Worm (Caenorhabditis elegans) whole organism, L1 larva: ENCODE measurements around the gene srx-56.
A peak's percentile ranks its signal among the peaks of the same experiment; 100 is the strongest.

Experiments
- C04F5.9 ChIP-seq: sonication (generic microtip); optimal IDR thresholded peaks from 2 replicates; lab custom pipeline; 2016; ENCODE audit warnings: missing genetic modification characterization, missing compliant biosample characterization
- C34B4.2 ChIP-seq: sonication (generic microtip); optimal IDR thresholded peaks from 2 replicates; lab custom pipeline; 2017; ENCODE audit warnings: mild to moderate bottlenecking, missing genetic modification characterization, missing compliant biosample characterization
- F16B12.6 ChIP-seq: fragments of 150-350 bp; optimal IDR thresholded peaks from 2 replicates; lab custom pipeline; 2014; ENCODE audit warnings: missing biosample characterization, missing genetic modification characterization
- aha-1 ChIP-seq: fragments of 150-350 bp; optimal IDR thresholded peaks from 2 replicates; lab custom pipeline; 2014; ENCODE audit warnings: missing biosample characterization, missing genetic modification characterization
- ama-1 ChIP-seq: fragments of 150-350 bp; optimal IDR thresholded peaks from 2 replicates; lab custom pipeline; 2014
- ceh-88 ChIP-seq: fragments of 200-800 bp; sonication (Bioruptor generic); IDR thresholded peaks from 2 replicates; pipeline ENCODE4 v1.3.6; 2022; ENCODE audit warnings: missing genetic modification characterization, missing compliant biosample characterization
- ceh-90 ChIP-seq: sonication (generic microtip); optimal IDR thresholded peaks from 2 replicates; lab custom pipeline; 2016; ENCODE audit warnings: missing genetic modification characterization, missing compliant biosample characterization
- dsc-1 ChIP-seq: sonication (generic microtip); optimal IDR thresholded peaks from 2 replicates; lab custom pipeline; 2016; ENCODE audit warnings: mild to moderate bottlenecking, missing genetic modification characterization, missing compliant biosample characterization
- efl-1 ChIP-seq, 4 experiments: fragments of 150-350 bp; optimal IDR thresholded peaks in 3 of 4; peaks in 1 of 4; 1 replicate in 1 of 4; 2 replicates in 3 of 4; lab custom pipeline; 2014; ENCODE audit warnings: missing biosample characterization in 2 of 4, missing genetic modification characterization in 2 of 4, missing genetic modification reagents in 2 of 4
- elt-3 ChIP-seq, 6 experiments: fragments of 150-350 bp in 1 of 6; sonication (generic microtip); optimal IDR thresholded peaks; 2 replicates each; lab custom pipeline; 2017 to 2018; ENCODE audit warnings: missing biosample characterization in 6 of 6, missing genetic modification characterization in 6 of 6, inconsistent platforms in 1 of 6
- ets-5 ChIP-seq: fragments of 200-800 bp; sonication (Bioruptor generic); IDR thresholded peaks from 2 replicates; pipeline ENCODE4 v1.3.6; 2022; ENCODE audit warnings: missing genetic modification characterization, missing compliant biosample characterization
- fkh-4 ChIP-seq: sonication (generic microtip); optimal IDR thresholded peaks from 2 replicates; lab custom pipeline; 2016; ENCODE audit warnings: missing compliant biosample characterization, missing genetic modification characterization, borderline replicate concordance
- fkh-8 ChIP-seq: sonication (generic microtip); optimal IDR thresholded peaks from 2 replicates; lab custom pipeline; 2016; ENCODE audit warnings: mild to moderate bottlenecking, missing genetic modification characterization, missing compliant biosample characterization
- fos-1 ChIP-seq: fragments of 150-350 bp; optimal IDR thresholded peaks from 2 replicates; lab custom pipeline; 2014; ENCODE audit warnings: missing biosample characterization, missing genetic modification characterization
- hpl-2 ChIP-seq: fragments of 150-350 bp; optimal IDR thresholded peaks from 2 replicates; lab custom pipeline; 2014; ENCODE audit warnings: missing biosample characterization, missing genetic modification reagents, missing genetic modification characterization
- irx-1 ChIP-seq: sonication (generic microtip); optimal IDR thresholded peaks from 2 replicates; lab custom pipeline; 2016; ENCODE audit warnings: missing genetic modification characterization, missing compliant biosample characterization
- isw-1 ChIP-seq: fragments of 200-800 bp; sonication (Bioruptor generic); IDR thresholded peaks from 2 replicates; pipeline ENCODE4 v1.3.6; 2022; ENCODE audit warnings: missing genetic modification characterization, missing compliant biosample characterization
- jun-1 ChIP-seq: fragments of 150-350 bp; optimal IDR thresholded peaks from 2 replicates; lab custom pipeline; 2014; ENCODE audit warnings: missing biosample characterization, missing genetic modification reagents, missing genetic modification characterization
- lin-13 ChIP-seq: fragments of 150-350 bp; optimal IDR thresholded peaks from 2 replicates; lab custom pipeline; 2014; ENCODE audit warnings: missing biosample characterization, missing genetic modification reagents, missing genetic modification characterization
- lin-15B ChIP-seq: fragments of 150-350 bp; sonication (generic microtip); optimal IDR thresholded peaks from 3 replicates; lab custom pipeline; 2014; ENCODE audit warnings: missing biosample characterization, missing genetic modification characterization
- lin-39 ChIP-seq: fragments of 150-350 bp; optimal IDR thresholded peaks from 2 replicates; lab custom pipeline; 2014; ENCODE audit warnings: missing biosample characterization, missing genetic modification reagents, missing genetic modification characterization
- lir-3 ChIP-seq: sonication (generic microtip); optimal IDR thresholded peaks from 2 replicates; lab custom pipeline; 2016; ENCODE audit warnings: mild to moderate bottlenecking, missing genetic modification characterization, moderate library complexity, missing compliant biosample characterization; ENCODE audit not compliant: poor library complexity
- lsy-2 ChIP-seq, 2 experiments: fragments of 150-350 bp; optimal IDR thresholded peaks; 2 replicates each; lab custom pipeline; 2014; ENCODE audit warnings: missing biosample characterization in 2 of 2, missing genetic modification characterization in 2 of 2
- mab-9 ChIP-seq: fragments of 200-800 bp; sonication (Bioruptor generic); IDR thresholded peaks from 2 replicates; pipeline ENCODE4 v1.3.6; 2022; ENCODE audit warnings: missing genetic modification reagents, missing genetic modification characterization, missing compliant biosample characterization
- mef-2 ChIP-seq: fragments of 150-350 bp; optimal IDR thresholded peaks from 2 replicates; lab custom pipeline; 2014; ENCODE audit warnings: missing biosample characterization, missing genetic modification characterization
- nhr-11 ChIP-seq: fragments of 150-350 bp; optimal IDR thresholded peaks from 2 replicates; lab custom pipeline; 2014; ENCODE audit warnings: missing biosample characterization, missing genetic modification characterization
- nhr-19 ChIP-seq: fragments of 200-800 bp; sonication (Bioruptor generic); conservative IDR thresholded peaks from 2 replicates; pipeline ENCODE4 v1.3.6; 2022; ENCODE audit warnings: missing genetic modification characterization, missing compliant biosample characterization
- nhr-20 ChIP-seq: sonication (generic microtip); optimal IDR thresholded peaks from 2 replicates; lab custom pipeline; 2016; ENCODE audit warnings: mild to moderate bottlenecking, missing genetic modification characterization, missing compliant biosample characterization
- nhr-237 ChIP-seq: fragments of 150-350 bp; optimal IDR thresholded peaks from 2 replicates; lab custom pipeline; 2014; ENCODE audit warnings: missing biosample characterization, missing genetic modification characterization
- nhr-84 ChIP-seq: sonication (generic microtip); optimal IDR thresholded peaks from 2 replicates; lab custom pipeline; 2017; ENCODE audit warnings: missing biosample characterization, missing genetic modification characterization
- pqm-1 ChIP-seq: sonication (generic microtip); optimal IDR thresholded peaks from 3 replicates; lab custom pipeline; 2017; ENCODE audit warnings: missing biosample characterization, missing genetic modification characterization
- rnt-1 ChIP-seq: sonication (generic microtip); optimal IDR thresholded peaks from 2 replicates; lab custom pipeline; 2016; ENCODE audit warnings: mild to moderate bottlenecking, missing genetic modification characterization, moderate library complexity, missing compliant biosample characterization
- skn-1 ChIP-seq: fragments of 150-350 bp; optimal IDR thresholded peaks from 2 replicates; lab custom pipeline; 2014; ENCODE audit warnings: missing biosample characterization, missing genetic modification characterization
- snpc-4 ChIP-seq: fragments of 150-350 bp; optimal IDR thresholded peaks from 2 replicates; lab custom pipeline; 2014; ENCODE audit warnings: missing biosample characterization, missing genetic modification characterization
- sptf-1 ChIP-seq: fragments of 150-350 bp; optimal IDR thresholded peaks from 2 replicates; lab custom pipeline; 2014; ENCODE audit warnings: missing biosample characterization, missing genetic modification characterization
- tlp-1 ChIP-seq: fragments of 150-350 bp; optimal IDR thresholded peaks from 2 replicates; lab custom pipeline; 2014; ENCODE audit warnings: missing biosample characterization, missing genetic modification characterization
- unc-130 ChIP-seq: fragments of 150-350 bp; optimal IDR thresholded peaks from 2 replicates; lab custom pipeline; 2017; ENCODE audit warnings: missing biosample characterization, missing genetic modification characterization, inconsistent platforms
- unc-30 ChIP-seq: sonication (generic microtip); optimal IDR thresholded peaks from 2 replicates; lab custom pipeline; 2017; ENCODE audit warnings: missing biosample characterization, missing genetic modification characterization
- unc-62 ChIP-seq: fragments of 150-350 bp; optimal IDR thresholded peaks from 2 replicates; lab custom pipeline; 2014; ENCODE audit warnings: missing biosample characterization, missing genetic modification reagents, missing genetic modification characterization
- unc-98 ChIP-seq: fragments of 200-800 bp; sonication (Bioruptor generic); IDR thresholded peaks from 2 replicates; pipeline ENCODE4 v1.3.6; 2022; ENCODE audit warnings: missing genetic modification characterization, missing compliant biosample characterization
- xbp-1 ChIP-seq: sonication (generic microtip); optimal IDR thresholded peaks from 2 replicates; lab custom pipeline; 2016; ENCODE audit warnings: missing genetic modification characterization, missing compliant biosample characterization
- zag-1 ChIP-seq: fragments of 150-350 bp; optimal IDR thresholded peaks from 2 replicates; lab custom pipeline; 2014; ENCODE audit warnings: missing biosample characterization, missing genetic modification characterization
- zip-4 ChIP-seq: fragments of 200-800 bp; sonication (Bioruptor generic); optimal IDR thresholded peaks from 2 replicates; lab custom pipeline; 2018; ENCODE audit warnings: mild to moderate bottlenecking, missing genetic modification characterization, moderate library complexity, missing compliant biosample characterization

srx-56 gene

DNA sequence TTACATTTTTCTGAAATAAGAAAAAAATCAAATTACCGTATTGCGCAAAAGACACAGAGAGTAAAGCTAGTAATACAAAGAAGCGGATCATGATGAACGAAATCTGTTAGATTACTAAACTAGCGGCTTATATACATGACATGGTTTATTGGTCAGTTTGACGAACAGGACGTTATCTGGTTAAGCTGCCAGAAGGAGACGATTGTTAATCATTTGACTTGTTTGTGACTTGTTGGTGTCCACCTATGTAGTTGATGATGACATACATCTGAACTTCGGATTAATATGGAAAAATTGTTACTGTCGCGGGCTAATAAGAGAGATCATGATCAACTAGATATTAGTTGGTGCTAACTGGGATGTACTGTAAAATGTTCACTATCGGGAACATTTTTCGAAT is 25.9 kb downstream of the srx-56 start, which contains the start of gene cnc-9:
Gene cnc-9 (minus strand): TSS at position 101 of the 400 bp plus-strand sequence.
- no peak for TF ChIP-seq irx-1 (tag; lab: Kevin White, UChicago)
- no peak for TF ChIP-seq F16B12.6 (tag; lab: Kevin White, UChicago)
- no peak for TF ChIP-seq lir-3
- TF ChIP-seq zag-1 (tag; lab: Kevin White, UChicago): no peak
- no peak for TF ChIP-seq nhr-20
- no peak for TF ChIP-seq efl-1 (optimal IDR thresholded peaks at IDR 0.05; lab: Kevin White, UChicago)
- peak in 1 of 2 experiments; percentile 4 for TF ChIP-seq efl-1 (GFP tag; optimal IDR thresholded peaks at IDR 0.05 in 1 of 2; lab: Kevin White, UChicago)

DNA sequence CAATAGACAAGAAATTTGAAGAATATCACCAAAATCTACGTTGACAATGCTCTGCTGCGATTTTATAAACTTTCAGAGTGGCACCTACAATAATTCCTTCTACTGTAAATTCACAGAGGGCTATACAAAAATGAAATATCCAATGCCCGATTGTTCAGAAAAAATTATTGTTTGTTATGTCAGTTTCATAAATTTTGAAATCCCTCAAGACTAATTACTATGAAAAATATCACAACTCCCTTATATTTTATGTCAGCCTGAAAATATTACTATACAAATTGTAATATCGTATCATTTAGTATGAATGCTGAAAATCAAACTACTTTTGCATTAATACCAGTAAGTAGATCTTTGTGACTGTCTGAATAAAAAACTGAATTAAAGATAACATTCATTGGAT is 26.4 kb downstream of the srx-56 start, which contains the start of gene srx-60:
Gene srx-60 (plus strand): TSS at position 301 of the 400 bp plus-strand sequence.
- no peak for TF ChIP-seq pqm-1 (tag; lab: Kevin White, UChicago)
- no peak for TF ChIP-seq lin-39 (tag; lab: Kevin White, UChicago)
- no peak for TF ChIP-seq zag-1 (tag; lab: Kevin White, UChicago)
- TF ChIP-seq C04F5.9 (tag; lab: Kevin White, UChicago): no peak
- no peak for TF ChIP-seq fkh-4 (tag; lab: Kevin White, UChicago)
- TF ChIP-seq unc-62: no peak
- no peak for TF ChIP-seq nhr-19 (GFP tag; lab: Robert Waterston, UW)
- no peak for TF ChIP-seq lsy-2 (tag; optimal IDR thresholded peaks at IDR 0.05; lab: Kevin White, UChicago)
- no peak for TF ChIP-seq unc-98 (GFP tag; lab: Robert Waterston, UW)
- no peak for TF ChIP-seq rnt-1 (tag; lab: Kevin White, UChicago)
- no peak for TF ChIP-seq C34B4.2 (tag; lab: Kevin White, UChicago)
- no peak for TF ChIP-seq lin-15B (tag; lab: Kevin White, UChicago)

DNA sequence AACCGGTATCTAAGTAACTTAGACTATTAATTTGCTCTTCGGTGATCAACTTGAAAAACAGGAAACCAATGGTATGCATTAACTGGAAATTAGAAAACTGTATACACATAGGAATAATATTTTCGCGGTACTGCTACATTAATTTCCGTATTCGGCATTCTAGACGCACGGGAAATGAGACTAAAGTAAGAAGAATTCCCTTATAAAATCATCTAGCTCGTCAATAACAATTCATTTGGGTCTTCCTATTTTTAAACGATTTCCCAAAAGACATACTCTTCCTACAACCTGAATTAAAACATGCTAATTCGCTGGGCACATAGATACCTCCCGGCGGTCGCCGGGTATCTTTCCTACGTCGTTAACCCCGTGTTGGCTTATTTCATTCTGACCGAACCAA is 28.2 kb downstream of the srx-56 start, which contains the start of gene srj-13:
Gene srj-13 (plus strand): TSS at position 301 of the 400 bp plus-strand sequence.
- no peak for TF ChIP-seq ama-1 (lab: Kevin White, UChicago)
- no peak for TF ChIP-seq nhr-84 (tag; lab: Kevin White, UChicago)
- no peak for TF ChIP-seq nhr-237 (tag; lab: Kevin White, UChicago)
- TF ChIP-seq mef-2 (tag; lab: Kevin White, UChicago): no peak
- no peak for TF ChIP-seq xbp-1 (tag; lab: Kevin White, UChicago)

DNA sequence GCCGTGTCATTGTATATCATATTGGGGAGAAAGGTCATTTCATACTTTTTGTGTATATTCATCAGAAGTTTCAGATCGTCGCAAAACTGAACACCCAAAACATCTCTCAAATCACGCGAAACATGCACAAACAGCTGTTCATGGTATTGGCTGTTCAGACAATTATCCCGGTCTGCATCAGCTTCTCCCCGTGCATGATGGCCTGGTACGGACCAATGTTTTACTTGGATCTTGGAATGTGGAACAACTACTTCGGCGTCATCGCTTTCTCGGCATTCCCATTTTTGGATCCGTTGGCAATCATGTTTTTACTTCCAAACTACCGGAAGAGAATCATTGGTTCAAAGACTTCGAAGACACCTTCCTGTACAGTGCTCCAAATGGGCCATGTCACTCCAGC is 29.3 kb downstream of the srx-56 start:
- TF ChIP-seq jun-1 (tag; lab: Kevin White, UChicago) (no peak), ama-1 (lab: Kevin White, UChicago) (no peak), elt-3 (tag; optimal IDR thresholded peaks at IDR 0.05; lab: Kevin White, UChicago) (no peak), lsy-2 (tag; optimal IDR thresholded peaks at IDR 0.05; lab: Kevin White, UChicago) (no peak), irx-1 (tag; lab: Kevin White, UChicago) (no peak), lin-13 (GFP tag; lab: Kevin White, UChicago) (no peak), fkh-4 (tag; lab: Kevin White, UChicago) (no peak), dsc-1 (tag; lab: Kevin White, UChicago) (no peak), hpl-2 (GFP tag; lab: Kevin White, UChicago) (no peak), fkh-8 (no peak), ets-5 (GFP tag; lab: Robert Waterston, UW) (no peak), tlp-1 (tag; lab: Kevin White, UChicago) (no peak), nhr-11 (tag; lab: Kevin White, UChicago) (no peak), nhr-20 (no peak)
- TF ChIP-seq, all 84 proteins: peak for 0

DNA sequence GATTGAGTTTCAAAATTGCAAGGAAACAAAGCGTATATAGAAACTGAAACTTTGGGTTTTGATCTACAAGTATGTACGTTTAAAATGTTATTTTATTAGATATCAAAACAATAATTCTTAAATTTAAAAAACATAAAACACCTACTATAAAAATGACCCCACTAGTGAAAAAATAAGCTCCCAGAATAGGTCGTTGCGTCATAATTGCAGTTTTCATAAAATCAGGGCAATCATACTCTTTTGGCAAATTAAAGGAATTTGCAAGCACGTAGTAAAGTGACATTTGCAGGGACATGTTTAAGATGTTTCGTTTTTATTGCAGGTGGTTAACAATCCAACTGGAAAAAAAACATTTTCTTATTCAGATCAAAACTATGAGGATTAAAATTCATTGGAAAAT is 34.3 kb downstream of the srx-56 start, which contains the start of gene srt-6:
Gene srt-6 (minus strand): TSS at position 295 of the 400 bp plus-strand sequence.
- no peak for TF ChIP-seq ceh-88 (GFP tag; lab: Robert Waterston, UW)

DNA sequence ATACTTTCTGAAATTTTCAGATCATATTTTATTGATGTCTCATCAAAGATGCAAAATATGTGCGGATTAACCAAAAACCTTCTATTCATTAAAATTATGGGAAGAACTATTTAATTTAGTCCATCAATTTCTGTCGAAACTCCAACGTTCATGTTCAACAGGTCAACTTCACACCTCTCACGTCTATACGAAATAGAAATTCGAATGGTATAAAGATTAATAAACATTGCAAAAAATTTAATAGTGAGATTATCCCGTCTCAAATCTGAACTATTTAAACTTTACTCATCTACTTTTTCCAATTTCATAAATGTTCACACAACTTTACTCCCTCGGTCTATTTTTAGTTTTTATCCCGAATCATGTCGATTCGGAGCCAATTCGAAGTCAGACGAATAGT is 35.4 kb downstream of the srx-56 start, which contains the start of gene R13D7.2:
Gene R13D7.2 (plus strand): TSS at position 301 of the 400 bp plus-strand sequence.
- TF ChIP-seq dsc-1 (tag; lab: Kevin White, UChicago) (no peak), nhr-19 (GFP tag; lab: Robert Waterston, UW) (no peak), C04F5.9 (tag; lab: Kevin White, UChicago) (no peak), unc-130 (tag; lab: Kevin White, UChicago) (no peak), unc-30 (tag; lab: Kevin White, UChicago) (no peak), aha-1 (no peak), skn-1 (no peak), isw-1 (no peak), mab-9 (GFP tag; lab: Robert Waterston, UW) (no peak), fos-1 (tag; lab: Kevin White, UChicago) (no peak), mef-2 (tag; lab: Kevin White, UChicago) (no peak), zip-4 (no peak), ceh-90 (no peak), sptf-1 (tag; lab: Kevin White, UChicago) (no peak), snpc-4 (tag; lab: Kevin White, UChicago) (no peak)
